Fruit fly (Drosophila melanogaster) whole organism, embryonic: ENCODE data around the gene Gr64d.

Experiments
- CG32767 ChIP-seq: fragments of 200-800 bp; sonication (Bioruptor generic); IDR thresholded peaks from 2 replicates; pipeline ENCODE4 v1.3.6; 2022; ENCODE audit warnings: missing biosample characterization, missing genetic modification characterization
- CG3838 ChIP-seq: fragments of 200-800 bp; sonication (Bioruptor generic); optimal IDR thresholded peaks from 3 replicates; lab custom pipeline; 2016; ENCODE audit warnings: missing biosample characterization, missing genetic modification characterization
- CG4404 ChIP-seq: fragments of 200-800 bp; sonication (Bioruptor generic); IDR thresholded peaks from 2 replicates; pipeline ENCODE4 v1.3.6; 2022; ENCODE audit warnings: missing biosample characterization, missing genetic modification characterization
- CG9215 ChIP-seq: fragments of 200-800 bp; sonication (Bioruptor generic); IDR thresholded peaks from 2 replicates; pipeline ENCODE4 v1.3.6; 2022; ENCODE audit warnings: missing biosample characterization, missing genetic modification characterization
- CG9437 ChIP-seq: fragments of 200-800 bp; sonication (Bioruptor generic); optimal IDR thresholded peaks from 2 replicates; lab custom pipeline; 2018; ENCODE audit warnings: missing biosample characterization, mild to moderate bottlenecking, missing genetic modification characterization
- CG9797 ChIP-seq: fragments of 200-800 bp; sonication (Bioruptor generic); optimal IDR thresholded peaks from 3 replicates; lab custom pipeline; 2018; ENCODE audit warnings: missing biosample characterization, mild to moderate bottlenecking, missing genetic modification characterization
- E2f1 ChIP-seq: fragments of 200-800 bp; sonication (Bioruptor generic); IDR thresholded peaks from 2 replicates; pipeline ENCODE4 v1.3.6; 2022; ENCODE audit warnings: missing biosample characterization, missing genetic modification characterization
- ems ChIP-seq: fragments of 200-800 bp; sonication (Bioruptor generic); optimal IDR thresholded peaks from 3 replicates; lab custom pipeline; 2016; ENCODE audit warnings: missing biosample characterization, missing genetic modification characterization
- fd3F ChIP-seq: fragments of 200-800 bp; sonication (Bioruptor generic); optimal IDR thresholded peaks from 2 replicates; lab custom pipeline; 2018; ENCODE audit warnings: missing biosample characterization, mild to moderate bottlenecking, missing genetic modification characterization, moderate library complexity
- nerfin-1 ChIP-seq: fragments of 200-800 bp; sonication (Bioruptor generic); optimal IDR thresholded peaks from 3 replicates; lab custom pipeline; 2019; ENCODE audit warnings: missing biosample characterization, mild to moderate bottlenecking, missing genetic modification characterization, moderate library complexity
- sima ChIP-seq: fragments of 200-800 bp; sonication (Bioruptor generic); optimal IDR thresholded peaks from 2 replicates; lab custom pipeline; 2016; ENCODE audit warnings: missing biosample characterization, missing genetic modification characterization
- vfl ChIP-seq: fragments of 200-800 bp; sonication (Bioruptor generic); optimal IDR thresholded peaks from 2 replicates; lab custom pipeline; 2016; ENCODE audit warnings: missing biosample characterization, missing genetic modification characterization

dm6 chr3L:4069069-4069468 is 37.2 kb downstream of the Gr64d start, which contains the start of gene CG32259:
- TF ChIP-seq vfl (GFP tag; lab: Kevin White, UChicago) (no peak), E2f1 (GFP tag; lab: Robert Waterston, UW) (no peak), CG9437 (GFP tag; lab: Kevin White, UChicago) (no peak), CG9797 (GFP tag; lab: Kevin White, UChicago) (no peak), CG4404 (GFP tag; lab: Robert Waterston, UW) (no peak), sima (no peak), CG32767 (no peak), CG3838 (GFP tag; lab: Kevin White, UChicago) (no peak), nerfin-1 (tag; lab: Kevin White, UChicago) (no peak), fd3F (no peak), ems (no peak), CG9215 (GFP tag; lab: Robert Waterston, UW) (no peak)
